Fruit fly (Drosophila melanogaster) whole organism, embryonic: ENCODE measurements around the gene PAPLA1.

Experiments
- Abd-B ChIP-seq: fragments of 200-800 bp; sonication (Bioruptor generic); optimal IDR thresholded peaks from 2 replicates; lab custom pipeline; 2018; ENCODE audit warnings: missing biosample characterization, mild to moderate bottlenecking, missing genetic modification characterization, moderate library complexity
- CG11696 ChIP-seq: fragments of 200-800 bp; sonication (Bioruptor generic); IDR thresholded peaks from 2 replicates; pipeline ENCODE4 v1.3.6; 2022; ENCODE audit warnings: missing biosample characterization, missing genetic modification characterization
- CG12155 ChIP-seq: fragments of 200-800 bp; sonication (Bioruptor generic); optimal IDR thresholded peaks from 3 replicates; lab custom pipeline; 2016; ENCODE audit warnings: missing biosample characterization, missing genetic modification characterization
- CG13287 ChIP-seq: fragments of 200-800 bp; sonication (Bioruptor generic); IDR thresholded peaks from 2 replicates; pipeline ENCODE4 v1.3.6; 2022; ENCODE audit warnings: missing biosample characterization, missing genetic modification characterization; ENCODE audit not compliant: partially characterized antibody
- CG15269 ChIP-seq: fragments of 200-800 bp; sonication (Bioruptor generic); optimal IDR thresholded peaks from 2 replicates; lab custom pipeline; 2018; ENCODE audit warnings: missing biosample characterization, mild to moderate bottlenecking, missing genetic modification characterization, moderate library complexity
- CG17359 ChIP-seq: fragments of 200-800 bp; sonication (Bioruptor generic); optimal IDR thresholded peaks from 3 replicates; lab custom pipeline; 2018; ENCODE audit warnings: missing biosample characterization, mild to moderate bottlenecking, missing genetic modification characterization, moderate library complexity
- CG17912 ChIP-seq: fragments of 200-800 bp; sonication (Bioruptor generic); optimal IDR thresholded peaks from 2 replicates; lab custom pipeline; 2018; ENCODE audit warnings: missing biosample characterization, mild to moderate bottlenecking, missing genetic modification characterization
- CG6813 ChIP-seq: fragments of 200-800 bp; sonication (Bioruptor generic); optimal IDR thresholded peaks from 2 replicates; lab custom pipeline; 2017; ENCODE audit warnings: missing biosample characterization, missing genetic modification characterization, mild to moderate bottlenecking, moderate library complexity, missing genetic modification reagents
- CG7556 ChIP-seq: fragments of 200-800 bp; sonication (Bioruptor generic); optimal IDR thresholded peaks from 2 replicates; lab custom pipeline; 2017; ENCODE audit warnings: missing biosample characterization, mild to moderate bottlenecking, missing genetic modification characterization
- CrebB ChIP-seq: fragments of 200-800 bp; sonication (Bioruptor generic); optimal IDR thresholded peaks from 3 replicates; lab custom pipeline; 2018; ENCODE audit warnings: missing biosample characterization, mild to moderate bottlenecking, missing genetic modification characterization
- Dip2 ChIP-seq: fragments of 200-800 bp; sonication (Bioruptor generic); IDR thresholded peaks from 2 replicates; pipeline ENCODE4 v1.3.6; 2022; ENCODE audit warnings: missing biosample characterization, missing genetic modification characterization
- Drgx ChIP-seq: fragments of 200-800 bp; sonication (Bioruptor generic); IDR thresholded peaks from 2 replicates; pipeline ENCODE4 v1.3.6; 2022; ENCODE audit warnings: missing biosample characterization, missing genetic modification characterization
- Fer3 ChIP-seq: fragments of 200-800 bp; sonication (Bioruptor generic); optimal IDR thresholded peaks from 2 replicates; lab custom pipeline; 2018; ENCODE audit warnings: missing biosample characterization, mild to moderate bottlenecking, missing genetic modification characterization, moderate library complexity
- Gug ChIP-seq: fragments of 200-800 bp; sonication (Bioruptor generic); IDR thresholded peaks from 4 replicates; pipeline ENCODE4 v1.3.6; 2022; ENCODE audit warnings: missing biosample characterization, missing genetic modification characterization
- Hey ChIP-seq: fragments of 200-800 bp; sonication (Bioruptor generic); optimal IDR thresholded peaks from 3 replicates; lab custom pipeline; 2018; ENCODE audit warnings: missing biosample characterization, mild to moderate bottlenecking, missing genetic modification characterization
- HmgZ ChIP-seq: fragments of 200-800 bp; sonication (Bioruptor generic); optimal IDR thresholded peaks from 2 replicates; lab custom pipeline; 2018; ENCODE audit warnings: missing biosample characterization, mild to moderate bottlenecking, missing genetic modification characterization
- NC2β ChIP-seq: fragments of 200-800 bp; sonication (Bioruptor generic); optimal IDR thresholded peaks from 2 replicates; lab custom pipeline; 2016; ENCODE audit warnings: missing biosample characterization, missing genetic modification characterization
- PHDP ChIP-seq: fragments of 200-800 bp; sonication (Bioruptor generic); optimal IDR thresholded peaks from 3 replicates; lab custom pipeline; 2018; ENCODE audit warnings: missing biosample characterization, mild to moderate bottlenecking, missing genetic modification characterization, moderate library complexity
- Sin3A ChIP-seq: fragments of >200 bp; optimal IDR thresholded peaks from 2 replicates; lab custom pipeline; 2018
- Sry-δ ChIP-seq: fragments of 200-800 bp; sonication (Bioruptor generic); optimal IDR thresholded peaks from 2 replicates; lab custom pipeline; 2016; ENCODE audit warnings: missing biosample characterization, missing genetic modification characterization
- Ssrp ChIP-seq: fragments of 200-800 bp; sonication (Bioruptor generic); optimal IDR thresholded peaks from 2 replicates; lab custom pipeline; 2018; ENCODE audit warnings: missing biosample characterization, mild to moderate bottlenecking, missing genetic modification characterization, moderate library complexity
- TFAM ChIP-seq: fragments of 200-800 bp; sonication (Bioruptor generic); optimal IDR thresholded peaks from 2 replicates; lab custom pipeline; 2017; ENCODE audit warnings: missing biosample characterization, missing genetic modification characterization, inconsistent platforms
- Taf1 ChIP-seq: fragments of 200-800 bp; sonication (Bioruptor generic); IDR thresholded peaks from 2 replicates; pipeline ENCODE4 v1.3.6; 2022; ENCODE audit warnings: missing biosample characterization, missing genetic modification characterization
- aop ChIP-seq: fragments of 200-800 bp; sonication (Bioruptor generic); IDR thresholded peaks from 2 replicates; pipeline ENCODE4 v1.3.6; 2022; ENCODE audit warnings: missing biosample characterization, missing genetic modification characterization
- caup ChIP-seq: fragments of 200-800 bp; sonication (Bioruptor generic); optimal IDR thresholded peaks from 3 replicates; lab custom pipeline; 2017; ENCODE audit warnings: missing biosample characterization, mild to moderate bottlenecking, missing genetic modification characterization, moderate library complexity; ENCODE audit not compliant: severe bottlenecking
- ci ChIP-seq: fragments of 200-800 bp; sonication (Bioruptor generic); IDR thresholded peaks from 3 replicates; pipeline ENCODE4 v1.3.6; 2022; ENCODE audit warnings: missing biosample characterization, missing genetic modification characterization
- eve ChIP-seq, 2 experiments: fragments of >200 bp; optimal IDR thresholded peaks; 2 replicates each; lab custom pipeline; 2017; ENCODE audit warnings: missing biosample characterization in 2 of 2, missing genetic modification characterization in 2 of 2
- fd3F ChIP-seq: fragments of 200-800 bp; sonication (Bioruptor generic); optimal IDR thresholded peaks from 2 replicates; lab custom pipeline; 2018; ENCODE audit warnings: missing biosample characterization, mild to moderate bottlenecking, missing genetic modification characterization, moderate library complexity
- fd96Cb ChIP-seq: fragments of 200-800 bp; sonication (Bioruptor generic); optimal IDR thresholded peaks from 2 replicates; lab custom pipeline; 2018; ENCODE audit warnings: missing biosample characterization, mild to moderate bottlenecking, missing genetic modification characterization, moderate library complexity
- grn ChIP-seq: fragments of 200-800 bp; sonication (Bioruptor generic); optimal IDR thresholded peaks from 3 replicates; lab custom pipeline; 2017; ENCODE audit warnings: missing biosample characterization, missing genetic modification characterization
- gro ChIP-seq: fragments of 200-800 bp; sonication (Bioruptor generic); optimal IDR thresholded peaks from 2 replicates; lab custom pipeline; 2016; ENCODE audit warnings: missing biosample characterization, missing genetic modification characterization
- h ChIP-seq: fragments of >200 bp; optimal IDR thresholded peaks from 2 replicates; lab custom pipeline; 2017
- kni ChIP-seq: fragments of 200-800 bp; sonication (Bioruptor generic); optimal IDR thresholded peaks from 3 replicates; lab custom pipeline; 2017; ENCODE audit warnings: mild to moderate bottlenecking, missing biosample characterization, missing genetic modification reagents, missing genetic modification characterization
- lab ChIP-seq: fragments of 200-800 bp; sonication (Bioruptor generic); optimal IDR thresholded peaks from 3 replicates; lab custom pipeline; 2017; ENCODE audit warnings: missing biosample characterization, missing genetic modification characterization, mild to moderate bottlenecking, moderate library complexity, missing genetic modification reagents
- lbe ChIP-seq: fragments of 200-800 bp; sonication (Bioruptor generic); optimal IDR thresholded peaks from 2 replicates; lab custom pipeline; 2016; ENCODE audit warnings: missing biosample characterization, mild to moderate bottlenecking, missing genetic modification characterization
- lilli ChIP-seq: fragments of 200-800 bp; sonication (Bioruptor generic); optimal IDR thresholded peaks from 3 replicates; lab custom pipeline; 2016; ENCODE audit warnings: missing biosample characterization, missing genetic modification characterization
- lov ChIP-seq, 2 experiments: fragments of 200-800 bp in 1 of 2; fragments of >200 bp in 1 of 2; sonication (Bioruptor generic) in 1 of 2; IDR thresholded peaks in 1 of 2; optimal IDR thresholded peaks in 1 of 2; 2 replicates in 1 of 2; 3 replicates in 1 of 2; pipeline versions ENCODE4 v1.3.6 to Lab custom; 2017 to 2022; ENCODE audit warnings: missing biosample characterization in 1 of 2, missing genetic modification characterization in 1 of 2
- nom ChIP-seq: fragments of 200-800 bp; sonication (Bioruptor generic); optimal IDR thresholded peaks from 2 replicates; lab custom pipeline; 2017; ENCODE audit warnings: missing biosample characterization, missing genetic modification characterization, mild to moderate bottlenecking, moderate library complexity, missing genetic modification reagents
- prd ChIP-seq, 3 experiments: fragments of >200 bp in 2 of 3; fragments of 200-800 bp in 1 of 3; sonication (Bioruptor generic) in 1 of 3; optimal IDR thresholded peaks in 2 of 3; IDR thresholded peaks in 1 of 3; 2 replicates in 2 of 3; 3 replicates in 1 of 3; pipeline versions ENCODE4 v1.3.6 to Lab custom; 2017 to 2022; ENCODE audit warnings: missing biosample characterization in 1 of 3, missing genetic modification characterization in 1 of 3
- pum ChIP-seq: fragments of 200-800 bp; sonication (Bioruptor generic); optimal IDR thresholded peaks from 2 replicates; lab custom pipeline; 2016; ENCODE audit warnings: missing biosample characterization, missing genetic modification characterization
- pzg ChIP-seq: fragments of 200-800 bp; sonication (Bioruptor generic); optimal IDR thresholded peaks from 3 replicates; lab custom pipeline; 2018; ENCODE audit warnings: missing biosample characterization, mild to moderate bottlenecking, missing genetic modification characterization, moderate library complexity
- schlank ChIP-seq: fragments of 200-800 bp; sonication (Bioruptor generic); optimal IDR thresholded peaks from 2 replicates; lab custom pipeline; 2018; ENCODE audit warnings: missing biosample characterization, mild to moderate bottlenecking, missing genetic modification characterization
- sob ChIP-seq: fragments of 200-800 bp; sonication (Bioruptor generic); IDR thresholded peaks from 2 replicates; pipeline ENCODE4 v1.3.6; 2022; ENCODE audit warnings: missing biosample characterization, missing genetic modification characterization
- tap ChIP-seq: fragments of 200-800 bp; optimal IDR thresholded peaks from 3 replicates; lab custom pipeline; 2019; ENCODE audit warnings: missing biosample characterization, mild to moderate bottlenecking, missing genetic modification characterization, moderate library complexity
- wdn ChIP-seq: fragments of 200-800 bp; sonication (Bioruptor generic); IDR thresholded peaks from 2 replicates; pipeline ENCODE4 v1.3.6; 2022; ENCODE audit warnings: missing biosample characterization, missing genetic modification characterization
- wek ChIP-seq: fragments of 200-800 bp; sonication (Bioruptor generic); optimal IDR thresholded peaks from 3 replicates; lab custom pipeline; 2018; ENCODE audit warnings: missing biosample characterization, mild to moderate bottlenecking, missing genetic modification characterization, moderate library complexity
- zen ChIP-seq: fragments of 200-800 bp; sonication (Bioruptor generic); optimal IDR thresholded peaks from 3 replicates; lab custom pipeline; 2018; ENCODE audit warnings: missing biosample characterization, mild to moderate bottlenecking, missing genetic modification characterization, moderate library complexity

The PAPLA1 gene

dm6 chr2L:8100489-8101352 lies 58.7 kb downstream of the PAPLA1 start (continued):
- TF ChIP-seq CG17359 (tag; lab: Kevin White, UChicago) (peak; percentile 22), lov (optimal IDR thresholded peaks at IDR 0.05; lab: Kevin White, UChicago) (no peak), lov (GFP tag; IDR thresholded peaks at IDR 0.05; lab: Robert Waterston, UW) (no peak), Dip2 (GFP tag; lab: Robert Waterston, UW) (no peak), Sry-δ (no peak), HmgZ (tag; lab: Kevin White, UChicago) (peak; percentile 27), CG15269 (tag; lab: Kevin White, UChicago) (peak; percentile 25), NC2β (GFP tag; lab: Kevin White, UChicago) (no peak), Sin3A (lab: Kevin White, UChicago) (no peak), Gug (GFP tag; lab: Robert Waterston, UW) (no peak), gro (GFP tag; lab: Kevin White, UChicago) (peak; percentile 53), CrebB (tag; lab: Kevin White, UChicago) (peak; percentile 12), wek (GFP tag; lab: Kevin White, UChicago) (peak; percentile 25), CG6813 (GFP tag; lab: Kevin White, UChicago) (peak; percentile 44), CG13287 (GFP tag; lab: Robert Waterston, UW) (no peak), lbe (GFP tag; lab: Kevin White, UChicago) (peak; percentile 44), aop (GFP tag; lab: Robert Waterston, UW) (no peak), eve (GFP tag; optimal IDR thresholded peaks at IDR 0.05; lab: Kevin White, UChicago) (peak in 1 of 2 experiments; percentile 65), CG7556 (peak; percentile 12), Fer3 (tag; lab: Kevin White, UChicago) (peak; percentile 2), fd96Cb (tag; lab: Kevin White, UChicago) (peak; percentile 10), zen (tag; lab: Kevin White, UChicago) (no peak), Hey (tag; lab: Kevin White, UChicago) (peak; percentile 44), TFAM (GFP tag; lab: Kevin White, UChicago) (no peak), wdn (no peak), lab (GFP tag; lab: Kevin White, UChicago) (peak; percentile 64), CG11696 (0 out of 2 replicates have a peak, but pooled peaks have one; percentile 6), Ssrp (tag; lab: Kevin White, UChicago) (peak; percentile 19), lilli (no peak), tap (tag; lab: Kevin White, UChicago) (peak; percentile 19), h (no peak), kni (peak; percentile 4), ci (GFP tag; lab: Robert Waterston, UW) (peak; percentile 54; the same call in 1 of the 3 replicates), pzg (GFP tag; lab: Kevin White, UChicago) (no peak), fd3F (peak; percentile 8), nom (no peak), prd (optimal IDR thresholded peaks at IDR 0.05; lab: Kevin White, UChicago) (peak; percentile 10 to 71), prd (GFP tag; IDR thresholded peaks at IDR 0.05; lab: Robert Waterston, UW) (peak; percentile 12; the same call in 1 of the 3 replicates), Drgx (GFP tag; lab: Robert Waterston, UW) (peak; percentile 26; the same call in 1 of the 2 replicates), CG12155 (GFP tag; lab: Kevin White, UChicago) (no peak), Abd-B (GFP tag; lab: Kevin White, UChicago) (no peak), schlank (tag; lab: Kevin White, UChicago) (peak; percentile 5), pum (GFP tag; lab: Kevin White, UChicago) (no peak), PHDP (tag; lab: Kevin White, UChicago) (peak; percentile 45), Taf1 (GFP tag; lab: Robert Waterston, UW) (peak; percentile 14; the same call in 1 of the 2 replicates), caup (GFP tag; lab: Kevin White, UChicago) (peak; percentile 63), grn (peak; percentile 81), sob (GFP tag; lab: Robert Waterston, UW) (no peak), CG17912 (peak; percentile 0)
